Worm (Caenorhabditis elegans): ENCODE results near the gene ZK180.5.
A peak's percentile ranks its signal among the peaks of the same experiment; 100 is the strongest.

The ZK180.5 gene

DNA sequence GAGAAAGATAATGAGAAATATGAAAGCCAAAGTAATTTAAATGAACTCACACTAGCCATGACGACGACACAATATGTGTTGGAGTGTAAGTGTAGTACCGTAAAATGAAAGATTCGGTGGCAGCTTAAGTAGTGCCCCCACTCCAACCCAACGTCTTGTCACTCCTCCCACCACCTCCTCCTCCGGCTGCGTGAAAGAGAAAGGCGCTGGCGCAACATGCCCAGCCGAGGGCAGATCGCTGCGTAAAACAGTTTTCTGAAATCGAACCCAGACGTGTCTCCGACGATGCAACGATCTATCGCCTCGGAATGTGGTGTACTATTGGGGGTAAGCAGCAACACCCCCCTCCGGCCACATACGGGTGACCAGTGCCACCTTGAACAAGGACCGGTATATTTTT is at the start of gene ZK180.5:
ZK180.5 (minus strand) TSS at position 101 of the 400 bp plus-strand sequence.
- no peak for TF ChIP-seq lin-15B (tag; optimal IDR thresholded peaks at IDR 0.05)
- TF ChIP-seq blmp-1 (tag; optimal IDR thresholded peaks at IDR 0.05) = peak; percentile 34
- no peak for TF ChIP-seq nhr-90 (tag; optimal IDR thresholded peaks at IDR 0.05; ENCODE audit: poor library complexity)
- no peak for TF ChIP-seq lin-13 (GFP tag; optimal IDR thresholded peaks at IDR 0.05)

DNA sequence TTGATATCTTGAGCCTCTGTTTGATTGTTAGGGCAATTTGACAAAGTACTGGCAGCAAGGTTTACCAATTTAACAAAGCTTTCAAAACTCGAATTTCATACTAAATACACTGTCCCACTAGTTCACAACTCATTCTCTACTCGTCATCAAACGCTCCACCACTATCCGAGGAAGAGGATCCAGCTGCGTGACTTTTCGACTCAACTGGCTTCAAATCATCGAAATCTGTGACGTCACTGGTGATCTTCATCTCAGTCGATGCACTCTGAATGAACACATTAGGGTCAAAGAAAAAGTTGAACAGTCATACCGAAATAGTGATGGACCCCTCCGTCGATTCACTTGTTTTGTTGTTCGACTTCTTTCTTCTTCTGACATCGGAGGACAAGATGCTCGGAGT is 48.9 kb upstream of the ZK180.5 start:
- TF ChIP-seq nhr-11 (tag; optimal IDR thresholded peaks at IDR 0.05) (no peak), mef-2 (tag; optimal IDR thresholded peaks at IDR 0.05) (no peak), ceh-90 (tag; optimal IDR thresholded peaks at IDR 0.05) (no peak), lin-35 (GFP tag; optimal IDR thresholded peaks at IDR 0.05) (no peak), tbx-2 (tag; optimal IDR thresholded peaks at IDR 0.05) (no peak), isw-1 (GFP tag; IDR thresholded peaks at IDR 0.05) (no peak), efl-3 (GFP tag; optimal IDR thresholded peaks at IDR 0.05) (no peak), ztf-4 (tag; optimal IDR thresholded peaks at IDR 0.05) (no peak), ces-1 (GFP tag; optimal IDR thresholded peaks at IDR 0.05) (no peak), aly-2 (tag; optimal IDR thresholded peaks at IDR 0.05) (no peak), hlh-4 (tag; optimal IDR thresholded peaks at IDR 0.05) (no peak), zag-1 (tag; optimal IDR thresholded peaks at IDR 0.05) (no peak), fkh-4 (tag; optimal IDR thresholded peaks at IDR 0.05; ENCODE audit: borderline replicate concordance) (no peak), mdl-1 (tag; optimal IDR thresholded peaks at IDR 0.05) (no peak), Y116A8C.19 (tag; optimal IDR thresholded peaks at IDR 0.05; ENCODE audit: borderline replicate concordance) (no peak), lin-39 (tag; optimal IDR thresholded peaks at IDR 0.05) (no peak), vab-15 (tag; optimal IDR thresholded peaks at IDR 0.05) (no peak), elt-3 (tag; optimal IDR thresholded peaks at IDR 0.05) (no peak)

DNA sequence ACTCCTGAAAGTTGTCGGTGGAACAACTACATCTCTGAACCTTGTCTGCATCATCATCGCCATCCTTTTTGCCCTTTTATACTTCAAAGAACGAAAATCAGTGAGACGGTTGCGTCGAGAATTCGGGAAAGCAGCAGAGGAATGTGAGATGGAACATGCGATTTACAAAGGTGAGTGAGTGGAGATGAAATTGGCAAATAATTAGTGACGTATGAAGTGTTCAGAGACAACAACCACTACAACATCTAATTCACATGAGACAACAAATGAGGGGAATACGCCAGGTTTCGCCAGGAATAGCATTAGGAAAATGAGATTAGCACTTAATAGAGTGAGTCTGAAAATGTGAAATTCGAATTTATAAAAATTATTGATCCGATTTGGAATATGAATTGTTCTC is 47.6 kb upstream of the ZK180.5 start:
- TF ChIP-seq nhr-85 (tag) (peak; percentile 44), C04F5.9 (tag; optimal IDR thresholded peaks at IDR 0.05) (no peak)

DNA sequence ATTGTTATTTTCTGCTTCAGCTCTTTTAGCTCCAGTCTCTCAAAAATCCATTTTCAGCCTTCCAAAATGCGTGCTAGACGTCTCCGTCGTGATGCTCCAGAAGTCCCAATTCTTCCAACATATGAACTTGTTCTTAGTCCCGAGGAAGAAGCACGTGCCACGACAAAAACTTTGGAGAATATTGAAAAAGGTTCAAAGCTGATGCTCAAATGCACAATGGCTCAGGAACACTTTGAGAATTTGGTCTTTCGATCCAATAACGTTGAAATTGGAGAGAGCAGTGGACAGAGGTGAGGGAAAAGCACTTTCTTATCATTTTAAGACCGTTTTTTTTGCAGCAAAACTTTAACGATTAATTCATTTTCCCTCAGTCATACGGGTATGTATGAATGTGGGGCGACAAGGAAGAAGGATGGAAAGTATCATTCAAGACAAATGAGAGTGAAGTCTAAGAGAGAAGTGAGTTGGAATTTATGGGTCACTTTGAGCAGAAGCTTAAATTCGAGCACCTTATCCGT is 45.7 kb upstream of the ZK180.5 start, which contains the start of gene igeg-1:
igeg-1 (plus strand) TSS at position 51 of the 518 bp plus-strand sequence.
- TF ChIP-seq efl-1 (optimal IDR thresholded peaks at IDR 0.05) (no peak), efl-1 (GFP tag; optimal IDR thresholded peaks at IDR 0.05 in 1 of 2) (peak in 1 of 2 experiments; percentile 28), rnt-1 (tag; optimal IDR thresholded peaks at IDR 0.05) (no peak)

DNA sequence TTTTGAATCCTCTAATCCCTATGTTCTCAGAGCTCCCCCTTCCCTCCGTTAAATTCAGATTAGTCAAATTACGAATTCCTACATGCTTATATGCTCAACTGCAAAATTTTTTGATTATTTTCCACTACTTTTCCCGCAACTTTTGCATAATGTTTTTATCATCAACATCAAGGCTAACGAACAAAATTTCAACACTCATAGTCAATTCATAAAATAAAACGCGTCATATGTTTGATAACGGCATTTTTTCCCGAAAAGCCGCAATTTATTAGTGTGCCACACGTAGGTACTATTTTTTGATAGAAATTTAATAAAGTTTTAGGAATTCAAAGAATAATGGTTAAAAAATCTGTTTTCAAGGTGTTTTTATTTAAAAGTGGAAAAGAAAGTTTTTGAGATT is 42.2 kb upstream of the ZK180.5 start:
- TF ChIP-seq rnt-1 (tag; optimal IDR thresholded peaks at IDR 0.05) = no peak
- TF ChIP-seq unc-98 (GFP tag; IDR thresholded peaks at IDR 0.05) = no peak
- no peak for TF ChIP-seq tlp-1 (tag; optimal IDR thresholded peaks at IDR 0.05)
- no peak for TF ChIP-seq isw-1 (GFP tag; IDR thresholded peaks at IDR 0.05)
- TF ChIP-seq nhr-19 (GFP tag; conservative IDR thresholded peaks at IDR 0.05) = no peak
- no peak for TF ChIP-seq snu-23 (GFP tag; optimal IDR thresholded peaks at IDR 0.05)
- TF ChIP-seq mef-2 (tag; optimal IDR thresholded peaks at IDR 0.05) = no peak
- no peak for TF ChIP-seq mep-1 (tag; optimal IDR thresholded peaks at IDR 0.05)

DNA sequence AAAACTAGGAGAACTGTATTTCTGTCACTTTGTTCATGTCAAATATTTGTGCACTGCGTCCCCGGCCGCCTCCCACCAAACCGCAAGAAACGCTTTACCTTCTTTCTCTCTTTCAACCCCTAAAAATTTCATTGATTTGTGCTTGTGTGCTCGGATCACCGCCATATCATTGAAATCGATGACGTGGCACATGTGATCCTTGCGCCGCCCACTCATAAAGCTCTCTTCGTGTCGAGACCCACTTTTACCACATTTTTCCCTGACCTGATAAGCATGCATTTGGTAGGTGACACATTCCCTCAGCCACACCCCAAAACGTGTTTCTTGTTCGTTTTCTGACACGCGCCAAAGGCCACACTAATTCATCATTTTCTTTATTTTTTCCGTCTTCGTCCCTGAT is 40.8 kb upstream of the ZK180.5 start:
- peak; percentile 58 for TF ChIP-seq nhr-85 (tag)
- peak in 1 of 2 experiments; percentile 12 for TF ChIP-seq lin-35 (GFP tag; optimal IDR thresholded peaks at IDR 0.05)
- TF ChIP-seq efl-1 (optimal IDR thresholded peaks at IDR 0.05) = no peak
- TF ChIP-seq efl-1 (GFP tag; optimal IDR thresholded peaks at IDR 0.05 in 1 of 2) = peak in 1 of 2 experiments; percentile 90
- TF ChIP-seq lin-14 (GFP tag; optimal IDR thresholded peaks at IDR 0.05) = peak; percentile 27
- no peak for TF ChIP-seq nhr-47 (tag; optimal IDR thresholded peaks at IDR 0.05)
- peak; percentile 51 for TF ChIP-seq blmp-1 (tag; optimal IDR thresholded peaks at IDR 0.05)
- no peak for TF ChIP-seq unc-62 (GFP tag; optimal IDR thresholded peaks at IDR 0.05)
- TF ChIP-seq nhr-77 (tag; optimal IDR thresholded peaks at IDR 0.05) = peak; percentile 9

Measured in whole organism, L1 larva.